Fruit fly (Drosophila melanogaster) whole organism, embryonic: ENCODE results near the gene CG10801.
A peak's percentile ranks its signal among the peaks of the same experiment; 100 is the strongest.

ENCODE experiments used
- Atf-2 ChIP-seq: fragments of 200-800 bp; sonication (Bioruptor generic); optimal IDR thresholded peaks from 2 replicates; lab custom pipeline; 2016; ENCODE audit warnings: missing biosample characterization, missing genetic modification characterization
- CG11560 ChIP-seq: fragments of 200-800 bp; sonication (Bioruptor generic); IDR thresholded peaks from 3 replicates; pipeline ENCODE4 v1.3.6; 2022; ENCODE audit warnings: missing biosample characterization, missing genetic modification characterization
- CG13624 ChIP-seq: fragments of 200-800 bp; sonication (Bioruptor generic); optimal IDR thresholded peaks from 2 replicates; lab custom pipeline; 2016; ENCODE audit warnings: missing biosample characterization, missing genetic modification characterization
- CG15011 ChIP-seq: fragments of 200-800 bp; sonication (Bioruptor generic); optimal IDR thresholded peaks from 3 replicates; lab custom pipeline; 2018; ENCODE audit warnings: missing biosample characterization, mild to moderate bottlenecking, missing genetic modification characterization
- CG1529 ChIP-seq: fragments of 200-800 bp; sonication (Bioruptor generic); optimal IDR thresholded peaks from 3 replicates; lab custom pipeline; 2018; ENCODE audit warnings: missing biosample characterization, missing genetic modification characterization
- CG16779 ChIP-seq: fragments of 200-800 bp; sonication (Bioruptor generic); IDR thresholded peaks from 2 replicates; pipeline ENCODE4 v1.3.6; 2022; ENCODE audit warnings: missing biosample characterization, missing genetic modification characterization
- CG17829 ChIP-seq: fragments of 200-800 bp; optimal IDR thresholded peaks from 2 replicates; lab custom pipeline; 2019; ENCODE audit warnings: missing biosample characterization, mild to moderate bottlenecking, missing genetic modification characterization, moderate library complexity
- CG18599 ChIP-seq: fragments of 200-800 bp; sonication (Bioruptor generic); optimal IDR thresholded peaks from 3 replicates; lab custom pipeline; 2017; ENCODE audit warnings: missing biosample characterization, missing genetic modification characterization, mild to moderate bottlenecking, moderate library complexity, missing genetic modification reagents
- CG30020 ChIP-seq: fragments of 200-800 bp; optimal IDR thresholded peaks from 2 replicates; lab custom pipeline; 2019; ENCODE audit warnings: missing biosample characterization, mild to moderate bottlenecking, missing genetic modification characterization, moderate library complexity
- CG31224 ChIP-seq: fragments of 200-800 bp; sonication (Bioruptor generic); IDR thresholded peaks from 2 replicates; pipeline ENCODE4 v1.3.6; 2022; ENCODE audit warnings: missing biosample characterization, missing genetic modification characterization
- CG3281 ChIP-seq: fragments of 200-800 bp; sonication (Bioruptor generic); optimal IDR thresholded peaks from 3 replicates; lab custom pipeline; 2017; ENCODE audit warnings: missing biosample characterization, mild to moderate bottlenecking, missing genetic modification characterization
- CG4282 ChIP-seq: fragments of 200-800 bp; sonication (Bioruptor generic); optimal IDR thresholded peaks from 2 replicates; lab custom pipeline; 2016; ENCODE audit warnings: missing biosample characterization, missing genetic modification characterization
- CG4854 ChIP-seq: fragments of 200-800 bp; sonication (Bioruptor generic); optimal IDR thresholded peaks from 2 replicates; lab custom pipeline; 2016; ENCODE audit warnings: missing biosample characterization, missing genetic modification characterization, inconsistent platforms
- CG6654 ChIP-seq: fragments of 200-800 bp; sonication (Bioruptor generic); optimal IDR thresholded peaks from 2 replicates; lab custom pipeline; 2017; ENCODE audit warnings: missing biosample characterization, mild to moderate bottlenecking, missing genetic modification characterization
- CG6689 ChIP-seq: fragments of 200-800 bp; sonication (Bioruptor generic); IDR thresholded peaks from 2 replicates; pipeline ENCODE4 v1.3.6; 2022; ENCODE audit warnings: missing biosample characterization, missing genetic modification characterization
- CG8359 ChIP-seq: fragments of 200-800 bp; sonication (Bioruptor generic); optimal IDR thresholded peaks from 2 replicates; lab custom pipeline; 2017; ENCODE audit warnings: missing biosample characterization, mild to moderate bottlenecking, missing genetic modification characterization, borderline replicate concordance
- CG9817 ChIP-seq: fragments of 200-800 bp; sonication (Bioruptor generic); optimal IDR thresholded peaks from 2 replicates; lab custom pipeline; 2018; ENCODE audit warnings: missing biosample characterization, mild to moderate bottlenecking, missing genetic modification characterization, moderate library complexity
- CHES-1-like ChIP-seq: fragments of 200-800 bp; sonication (Bioruptor generic); optimal IDR thresholded peaks from 2 replicates; lab custom pipeline; 2016; ENCODE audit warnings: missing biosample characterization, missing genetic modification characterization
- Dad ChIP-seq: fragments of 200-800 bp; sonication (Bioruptor generic); optimal IDR thresholded peaks from 3 replicates; lab custom pipeline; 2016; ENCODE audit warnings: missing biosample characterization, missing genetic modification characterization
- Dbx ChIP-seq: fragments of 200-800 bp; sonication (Bioruptor generic); IDR thresholded peaks from 3 replicates; pipeline ENCODE4 v1.3.6; 2022; ENCODE audit warnings: missing biosample characterization, missing genetic modification characterization
- Ets65A ChIP-seq: fragments of 200-800 bp; sonication (Bioruptor generic); peaks from one replicate; lab custom pipeline; 2016; ENCODE audit warnings: missing biosample characterization, missing genetic modification characterization
- Fer3 ChIP-seq: fragments of 200-800 bp; sonication (Bioruptor generic); optimal IDR thresholded peaks from 2 replicates; lab custom pipeline; 2018; ENCODE audit warnings: missing biosample characterization, mild to moderate bottlenecking, missing genetic modification characterization, moderate library complexity
- Nf-YA ChIP-seq: fragments of 200-800 bp; sonication (Bioruptor generic); IDR thresholded peaks from 2 replicates; pipeline ENCODE4 v1.3.6; 2022; ENCODE audit warnings: missing biosample characterization, missing genetic modification characterization
- Optix ChIP-seq: fragments of 200-800 bp; sonication (Bioruptor generic); IDR thresholded peaks from 3 replicates; pipeline ENCODE4 v1.3.6; 2022; ENCODE audit warnings: missing biosample characterization, missing genetic modification characterization
- Rfx ChIP-seq: fragments of 200-800 bp; sonication (Bioruptor generic); IDR thresholded peaks from 2 replicates; pipeline ENCODE4 v1.3.6; 2022; ENCODE audit warnings: missing biosample characterization, missing genetic modification characterization
- Vsx1 ChIP-seq: fragments of 200-800 bp; sonication (Bioruptor generic); optimal IDR thresholded peaks from 2 replicates; lab custom pipeline; 2017; ENCODE audit warnings: missing biosample characterization, mild to moderate bottlenecking, missing genetic modification characterization, missing genetic modification reagents
- YL-1 ChIP-seq: fragments of 200-800 bp; sonication (Bioruptor generic); optimal IDR thresholded peaks from 3 replicates; lab custom pipeline; 2017; ENCODE audit warnings: missing biosample characterization, mild to moderate bottlenecking, missing genetic modification characterization
- ac ChIP-seq: fragments of 200-800 bp; sonication (Bioruptor generic); optimal IDR thresholded peaks from 3 replicates; lab custom pipeline; 2017; ENCODE audit warnings: missing biosample characterization, mild to moderate bottlenecking, missing genetic modification characterization
- bowl ChIP-seq: fragments of 200-800 bp; sonication (Bioruptor generic); IDR thresholded peaks from 2 replicates; pipeline ENCODE4 v1.3.6; 2022; ENCODE audit warnings: missing biosample characterization, missing genetic modification characterization
- croc ChIP-seq: fragments of 200-800 bp; sonication (Bioruptor generic); conservative IDR thresholded peaks from 3 replicates; pipeline ENCODE4 v1.3.6; 2022; ENCODE audit warnings: missing biosample characterization, missing genetic modification characterization
- eyg ChIP-seq: fragments of 200-800 bp; sonication (Bioruptor generic); optimal IDR thresholded peaks from 3 replicates; lab custom pipeline; 2016; ENCODE audit warnings: missing biosample characterization, missing genetic modification characterization
- gro ChIP-seq: fragments of 200-800 bp; sonication (Bioruptor generic); optimal IDR thresholded peaks from 2 replicates; lab custom pipeline; 2016; ENCODE audit warnings: missing biosample characterization, missing genetic modification characterization
- gt ChIP-seq: fragments of 200-800 bp; sonication (Bioruptor generic); IDR thresholded peaks from 2 replicates; pipeline ENCODE4 v1.3.6; 2022; ENCODE audit warnings: missing biosample characterization, missing genetic modification characterization
- lab ChIP-seq: fragments of 200-800 bp; sonication (Bioruptor generic); optimal IDR thresholded peaks from 3 replicates; lab custom pipeline; 2017; ENCODE audit warnings: missing biosample characterization, missing genetic modification characterization, mild to moderate bottlenecking, moderate library complexity, missing genetic modification reagents
- maf-S ChIP-seq: fragments of 200-800 bp; sonication (Bioruptor generic); optimal IDR thresholded peaks from 2 replicates; lab custom pipeline; 2016; ENCODE audit warnings: missing biosample characterization, missing genetic modification characterization
- nerfin-1 ChIP-seq: fragments of 200-800 bp; sonication (Bioruptor generic); optimal IDR thresholded peaks from 3 replicates; lab custom pipeline; 2019; ENCODE audit warnings: missing biosample characterization, mild to moderate bottlenecking, missing genetic modification characterization, moderate library complexity
- nmo ChIP-seq: fragments of 200-800 bp; sonication (Bioruptor generic); optimal IDR thresholded peaks from 2 replicates; lab custom pipeline; 2018; ENCODE audit warnings: missing biosample characterization, mild to moderate bottlenecking, missing genetic modification characterization, moderate library complexity
- prd ChIP-seq, 3 experiments: fragments of >200 bp in 2 of 3; fragments of 200-800 bp in 1 of 3; sonication (Bioruptor generic) in 1 of 3; optimal IDR thresholded peaks in 2 of 3; IDR thresholded peaks in 1 of 3; 2 replicates in 2 of 3; 3 replicates in 1 of 3; pipeline versions ENCODE4 v1.3.6 to Lab custom; 2017 to 2022; ENCODE audit warnings: missing biosample characterization in 1 of 3, missing genetic modification characterization in 1 of 3
- pum ChIP-seq: fragments of 200-800 bp; sonication (Bioruptor generic); optimal IDR thresholded peaks from 2 replicates; lab custom pipeline; 2016; ENCODE audit warnings: missing biosample characterization, missing genetic modification characterization
- repo ChIP-seq: fragments of 200-800 bp; sonication (Bioruptor generic); optimal IDR thresholded peaks from 2 replicates; lab custom pipeline; 2016; ENCODE audit warnings: missing biosample characterization, missing genetic modification characterization
- ro ChIP-seq: fragments of 200-800 bp; sonication (Bioruptor generic); IDR thresholded peaks from 2 replicates; pipeline ENCODE4 v1.3.6; 2022; ENCODE audit warnings: missing biosample characterization, missing genetic modification characterization
- salm ChIP-seq: fragments of 200-800 bp; sonication (Bioruptor generic); optimal IDR thresholded peaks from 2 replicates; lab custom pipeline; 2018; ENCODE audit warnings: missing biosample characterization, mild to moderate bottlenecking, missing genetic modification characterization
- seq ChIP-seq: fragments of 200-800 bp; sonication (Bioruptor generic); IDR thresholded peaks from 2 replicates; pipeline ENCODE4 v1.3.6; 2022; ENCODE audit warnings: missing biosample characterization, missing genetic modification characterization
- shn ChIP-seq: fragments of 200-800 bp; sonication (Bioruptor generic); optimal IDR thresholded peaks from 3 replicates; lab custom pipeline; 2016; ENCODE audit warnings: missing biosample characterization, missing genetic modification characterization
- slbo ChIP-seq: fragments of 200-800 bp; sonication (Bioruptor generic); IDR thresholded peaks from 2 replicates; pipeline ENCODE4 v1.3.6; 2022; ENCODE audit warnings: missing biosample characterization, missing genetic modification characterization
- stc ChIP-seq: fragments of 200-800 bp; sonication (Bioruptor generic); IDR thresholded peaks from 2 replicates; pipeline ENCODE4 v1.3.6; 2022; ENCODE audit warnings: missing biosample characterization, missing genetic modification characterization
- tgo ChIP-seq: fragments of 200-800 bp; sonication (Bioruptor generic); IDR thresholded peaks from 3 replicates; pipeline ENCODE4 v1.3.6; 2022; ENCODE audit warnings: missing biosample characterization, missing genetic modification characterization
- trem ChIP-seq: fragments of 200-800 bp; optimal IDR thresholded peaks from 3 replicates; lab custom pipeline; 2019; ENCODE audit warnings: missing biosample characterization, mild to moderate bottlenecking, missing genetic modification characterization, moderate library complexity
- tup ChIP-seq: fragments of 200-800 bp; sonication (Bioruptor generic); optimal IDR thresholded peaks from 2 replicates; lab custom pipeline; 2016; ENCODE audit warnings: missing biosample characterization, mild to moderate bottlenecking, missing genetic modification characterization, moderate library complexity
- usp ChIP-seq: fragments of >200 bp; optimal IDR thresholded peaks from 2 replicates; lab custom pipeline; 2017; ENCODE audit warnings: missing biosample characterization, missing genetic modification characterization
- zf30C ChIP-seq: fragments of 200-800 bp; sonication (Bioruptor generic); optimal IDR thresholded peaks from 3 replicates; lab custom pipeline; 2018; ENCODE audit warnings: missing biosample characterization, mild to moderate bottlenecking, missing genetic modification characterization

The CG10801 gene

DNA sequence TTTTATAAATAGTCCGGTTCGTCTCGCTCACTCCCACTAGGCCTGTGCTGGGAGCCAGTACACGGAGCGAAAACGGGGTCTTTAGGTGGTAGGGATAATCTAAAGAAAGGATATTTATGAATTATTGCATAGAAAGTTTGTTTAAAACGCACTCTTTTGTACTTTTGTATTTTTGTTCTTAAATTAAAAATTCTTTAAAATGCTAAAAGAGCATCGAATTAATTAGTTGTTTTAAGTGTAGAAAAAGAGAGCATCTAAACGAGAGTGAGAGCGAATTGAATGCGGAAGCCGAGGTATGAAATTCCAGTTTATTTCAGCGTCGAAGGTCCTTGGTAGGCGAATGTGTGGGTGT is 32.8 kb upstream of the CG10801 start (continued):
- no peak for TF ChIP-seq Fer3 (tag; lab: Kevin White, UChicago)
- TF ChIP-seq CG1529 = peak; percentile 68
- TF ChIP-seq CG15011 (GFP tag; lab: Kevin White, UChicago) = peak; percentile 10
- TF ChIP-seq nerfin-1 (tag; lab: Kevin White, UChicago) = peak; percentile 27
- TF ChIP-seq CG4282 (GFP tag; lab: Kevin White, UChicago) = peak; percentile 36
- peak; percentile 95 for TF ChIP-seq ac (GFP tag; lab: Kevin White, UChicago)
- TF ChIP-seq Dad (GFP tag; lab: Kevin White, UChicago) = peak; percentile 56
- peak; percentile 28; the same call in 1 of the 3 replicates for TF ChIP-seq tgo
- peak; percentile 16 for TF ChIP-seq repo (GFP tag; lab: Kevin White, UChicago)
- TF ChIP-seq pum (GFP tag; lab: Kevin White, UChicago) = peak; percentile 76
- peak; percentile 2 for TF ChIP-seq CG18599 (GFP tag; lab: Kevin White, UChicago)
- TF ChIP-seq YL-1 (GFP tag; lab: Kevin White, UChicago) = no peak
- peak; percentile 68 for TF ChIP-seq croc
- no peak for TF ChIP-seq Nf-YA (GFP tag; lab: Robert Waterston, UW)
- TF ChIP-seq CG16779 (GFP tag; lab: Robert Waterston, UW) = no peak
- TF ChIP-seq Rfx (GFP tag; lab: Robert Waterston, UW) = peak; percentile 32; the same call in 1 of the 2 replicates
- TF ChIP-seq CG8359 (GFP tag; lab: Kevin White, UChicago) = no peak
- TF ChIP-seq gro (GFP tag; lab: Kevin White, UChicago) = peak; percentile 53
- no peak for TF ChIP-seq prd (optimal IDR thresholded peaks at IDR 0.05; lab: Kevin White, UChicago)
- peak; percentile 94 for TF ChIP-seq prd (GFP tag; IDR thresholded peaks at IDR 0.05; lab: Robert Waterston, UW)
- TF ChIP-seq Vsx1 (GFP tag; lab: Kevin White, UChicago) = peak; percentile 45
- TF ChIP-seq eyg (GFP tag; lab: Kevin White, UChicago) = no peak
- TF ChIP-seq CG13624 (GFP tag; lab: Kevin White, UChicago) = peak; percentile 65
- TF ChIP-seq CG17829 (tag; lab: Kevin White, UChicago) = peak; percentile 91
- peak; percentile 13 for TF ChIP-seq trem (tag; lab: Kevin White, UChicago)
- TF ChIP-seq usp (GFP tag; lab: Kevin White, UChicago) = no peak
- TF ChIP-seq CG6689 (GFP tag; lab: Robert Waterston, UW) = peak; percentile 72
- peak; percentile 82 for TF ChIP-seq nmo
- TF ChIP-seq ro = peak; percentile 42
- TF ChIP-seq CG30020 (tag; lab: Kevin White, UChicago) = no peak
- no peak for TF ChIP-seq CG6654 (GFP tag; lab: Kevin White, UChicago)
- peak; percentile 38 for TF ChIP-seq lab (GFP tag; lab: Kevin White, UChicago)
- TF ChIP-seq Ets65A = peak; percentile 96
- peak; percentile 79 for TF ChIP-seq Atf-2 (GFP tag; lab: Kevin White, UChicago)
- no peak for TF ChIP-seq bowl
- TF ChIP-seq CG9817 = peak; percentile 50
- peak; percentile 80 for TF ChIP-seq maf-S (GFP tag; lab: Kevin White, UChicago)
- peak; percentile 64 for TF ChIP-seq Optix (GFP tag; lab: Robert Waterston, UW)
- TF ChIP-seq CG31224 (GFP tag; lab: Robert Waterston, UW) = peak; percentile 29; the same call in 1 of the 2 replicates
- TF ChIP-seq gt (GFP tag; lab: Robert Waterston, UW) = no peak
- peak; percentile 68 for TF ChIP-seq CHES-1-like (GFP tag; lab: Kevin White, UChicago)
- 0 out of 3 replicates have a peak, but pooled peaks have one; percentile 16 for TF ChIP-seq CG11560 (tag; lab: Robert Waterston, UW)
- TF ChIP-seq CG4854 (GFP tag; lab: Kevin White, UChicago) = peak; percentile 4
- TF ChIP-seq stc (GFP tag; lab: Robert Waterston, UW) = peak; percentile 56; the same call in 1 of the 2 replicates
- peak; percentile 68 for TF ChIP-seq salm (tag; lab: Kevin White, UChicago)
- TF ChIP-seq Dbx (GFP tag; lab: Robert Waterston, UW) = 0 out of 3 replicates have a peak, but pooled peaks have one; percentile 22
- peak; percentile 64 for TF ChIP-seq slbo (GFP tag; lab: Robert Waterston, UW)
- TF ChIP-seq seq (GFP tag; lab: Robert Waterston, UW) = peak; percentile 42
- TF ChIP-seq tup = peak; percentile 28
- no peak for TF ChIP-seq CG3281
- TF ChIP-seq zf30C = peak; percentile 97
- TF ChIP-seq shn (GFP tag; lab: Kevin White, UChicago) = peak; percentile 49
